Worm (Caenorhabditis elegans) whole organism, L4 larva: ENCODE measurements around the gene camt-1.

Source experiments
- F10B5.3 ChIP-seq: sonication (generic microtip); optimal IDR thresholded peaks from 2 replicates; lab custom pipeline; 2016; ENCODE audit warnings: mild to moderate bottlenecking, missing genetic modification characterization, missing compliant biosample characterization
- Y75B8A.6 ChIP-seq: fragments of 200-800 bp; sonication (Bioruptor generic); IDR thresholded peaks from 2 replicates; pipeline ENCODE4 v1.3.6; 2022; ENCODE audit warnings: missing genetic modification reagents, missing genetic modification characterization, missing compliant biosample characterization
- ZK546.5 ChIP-seq, 2 experiments: sonication (generic microtip); optimal IDR thresholded peaks; 2 replicates each; lab custom pipeline; 2017; ENCODE audit warnings: missing biosample characterization in 2 of 2, missing genetic modification characterization in 2 of 2
- aha-1 ChIP-seq: fragments of 150-350 bp; peaks from one replicate; lab custom pipeline; 2014; ENCODE audit warnings: missing biosample characterization, missing genetic modification characterization
- aly-2 ChIP-seq: sonication (generic microtip); optimal IDR thresholded peaks from 2 replicates; lab custom pipeline; 2018; ENCODE audit warnings: missing biosample characterization, missing genetic modification characterization
- arid-1 ChIP-seq: fragments of 200-800 bp; sonication (Bioruptor generic); conservative IDR thresholded peaks from 2 replicates; pipeline ENCODE4 v1.3.6; 2022; ENCODE audit warnings: missing genetic modification reagents, missing genetic modification characterization, missing compliant biosample characterization
- ctbp-1 ChIP-seq: fragments of 200-800 bp; sonication (Bioruptor generic); IDR thresholded peaks from 2 replicates; pipeline ENCODE4 v1.3.6; 2022; ENCODE audit warnings: missing genetic modification reagents, missing genetic modification characterization, missing compliant biosample characterization
- dmd-9 ChIP-seq: fragments of 200-800 bp; sonication (Bioruptor generic); IDR thresholded peaks from 2 replicates; pipeline ENCODE4 v1.3.6; 2022; ENCODE audit warnings: missing genetic modification reagents, missing genetic modification characterization, missing compliant biosample characterization
- dpl-1 ChIP-seq: fragments of 150-350 bp; optimal IDR thresholded peaks from 2 replicates; lab custom pipeline; 2014; ENCODE audit warnings: missing biosample characterization, missing genetic modification reagents, missing genetic modification characterization
- egl-27 ChIP-seq: sonication (generic microtip); optimal IDR thresholded peaks from 3 replicates; lab custom pipeline; 2017; ENCODE audit warnings: missing biosample characterization, missing genetic modification reagents, missing genetic modification characterization
- fkh-10 ChIP-seq: fragments of 150-350 bp; optimal IDR thresholded peaks from 2 replicates; lab custom pipeline; 2014; ENCODE audit warnings: missing biosample characterization, missing genetic modification reagents, missing genetic modification characterization
- hif-1 ChIP-seq, 2 experiments: sonication (generic microtip); optimal IDR thresholded peaks; 2 replicates each; lab custom pipeline; 2016 to 2017; ENCODE audit warnings: missing compliant biosample characterization in 2 of 2, missing genetic modification characterization in 2 of 2, missing genetic modification reagents in 2 of 2, missing genotype in 2 of 2, mild to moderate bottlenecking in 1 of 2
- hlh-11 ChIP-seq: fragments of 200-800 bp; sonication (Bioruptor generic); optimal IDR thresholded peaks from 2 replicates; lab custom pipeline; 2018; ENCODE audit warnings: mild to moderate bottlenecking, missing genetic modification characterization, missing compliant biosample characterization
- hlh-30 ChIP-seq: sonication (generic microtip); optimal IDR thresholded peaks from 2 replicates; lab custom pipeline; 2017; ENCODE audit warnings: antibody characterized with exemption, mild to moderate bottlenecking, missing genetic modification characterization, missing compliant biosample characterization; ENCODE audit not compliant: insufficient read depth
- hmg-1.1 ChIP-seq: fragments of 200-800 bp; sonication (Bioruptor generic); IDR thresholded peaks from 2 replicates; pipeline ENCODE4 v1.3.6; 2022; ENCODE audit warnings: missing genetic modification reagents, missing genetic modification characterization, missing compliant biosample characterization
- lim-7 ChIP-seq: fragments of 200-800 bp; sonication (Bioruptor generic); IDR thresholded peaks from 2 replicates; pipeline ENCODE4 v1.3.6; 2022; ENCODE audit warnings: missing genetic modification characterization, missing compliant biosample characterization
- lin-38 ChIP-seq: fragments of 200-800 bp; sonication (Bioruptor generic); IDR thresholded peaks from 2 replicates; pipeline ENCODE4 v1.3.6; 2022; ENCODE audit warnings: missing genetic modification reagents, missing genetic modification characterization, missing compliant biosample characterization
- lin-39 ChIP-seq: fragments of 150-350 bp; optimal IDR thresholded peaks from 2 replicates; lab custom pipeline; 2014; ENCODE audit warnings: missing biosample characterization, missing genetic modification reagents, missing genetic modification characterization
- lsy-2 ChIP-seq, 2 experiments: fragments of 150-350 bp in 1 of 2; sonication (generic microtip) in 1 of 2; optimal IDR thresholded peaks; 2 replicates each; lab custom pipeline; 2014 to 2017; ENCODE audit warnings: missing biosample characterization in 2 of 2, missing genetic modification characterization in 2 of 2
- madf-5 ChIP-seq, 2 experiments: fragments of 200-800 bp; sonication (Bioruptor generic); IDR thresholded peaks; 2 replicates each; pipeline ENCODE4 v1.3.6; 2022; ENCODE audit warnings: missing compliant biosample characterization in 2 of 2, missing genetic modification characterization in 2 of 2
- mdl-1 ChIP-seq, 2 experiments: fragments of 150-350 bp in 1 of 2; sonication (generic microtip) in 1 of 2; optimal IDR thresholded peaks; 2 replicates each; lab custom pipeline; 2014 to 2017; ENCODE audit warnings: missing biosample characterization in 2 of 2, missing genetic modification characterization in 2 of 2
- mep-1 ChIP-seq: fragments of 150-350 bp; sonication (generic microtip); optimal IDR thresholded peaks from 3 replicates; lab custom pipeline; 2014; ENCODE audit warnings: missing biosample characterization, missing genetic modification characterization
- nhr-102 ChIP-seq: sonication (generic microtip); optimal IDR thresholded peaks from 2 replicates; lab custom pipeline; 2016; ENCODE audit warnings: mild to moderate bottlenecking, missing genetic modification characterization, moderate library complexity, missing compliant biosample characterization
- nhr-237 ChIP-seq: sonication (generic microtip); optimal IDR thresholded peaks from 2 replicates; lab custom pipeline; 2017; ENCODE audit warnings: missing biosample characterization, missing genetic modification characterization
- nhr-28 ChIP-seq: fragments of 150-350 bp; optimal IDR thresholded peaks from 2 replicates; lab custom pipeline; 2014; ENCODE audit warnings: missing biosample characterization, missing genetic modification characterization
- nhr-76 ChIP-seq: fragments of 150-350 bp; optimal IDR thresholded peaks from 2 replicates; lab custom pipeline; 2014; ENCODE audit warnings: missing biosample characterization, missing genetic modification characterization
- php-3 ChIP-seq: fragments of 200-800 bp; sonication (Bioruptor generic); IDR thresholded peaks from 2 replicates; pipeline ENCODE4 v1.3.6; 2022; ENCODE audit warnings: missing genetic modification reagents, missing genetic modification characterization, missing compliant biosample characterization
- rbr-2 ChIP-seq: sonication (generic microtip); optimal IDR thresholded peaks from 2 replicates; lab custom pipeline; 2016; ENCODE audit warnings: missing genotype, missing genetic modification characterization, missing compliant biosample characterization
- set-16 ChIP-seq: fragments of 200-800 bp; sonication (Bioruptor generic); IDR thresholded peaks from 2 replicates; pipeline ENCODE4 v1.3.6; 2022; ENCODE audit warnings: missing genetic modification reagents, missing genetic modification characterization, missing compliant biosample characterization
- spr-1 ChIP-seq: sonication (generic microtip); optimal IDR thresholded peaks from 2 replicates; lab custom pipeline; 2016; ENCODE audit warnings: mild to moderate bottlenecking, missing genetic modification characterization, missing compliant biosample characterization
- unc-39 ChIP-seq: sonication (generic microtip); optimal IDR thresholded peaks from 2 replicates; lab custom pipeline; 2017; ENCODE audit warnings: missing biosample characterization, missing genetic modification characterization
- unc-62 ChIP-seq, 3 experiments: fragments of 150-350 bp in 1 of 3; sonication (generic microtip); optimal IDR thresholded peaks in 2 of 3; peaks in 1 of 3; 1 replicate in 1 of 3; 2 replicates in 2 of 3; lab custom pipeline; 2014 to 2017; ENCODE audit warnings: missing biosample characterization in 3 of 3, missing genetic modification characterization in 3 of 3, missing genetic modification reagents in 3 of 3, missing genotype in 1 of 3
- zag-1 ChIP-seq: fragments of 150-350 bp; optimal IDR thresholded peaks from 2 replicates; lab custom pipeline; 2014; ENCODE audit warnings: missing biosample characterization, missing genetic modification characterization
- zfp-2 ChIP-seq: sonication (generic microtip); optimal IDR thresholded peaks from 2 replicates; lab custom pipeline; 2016; ENCODE audit warnings: mild to moderate bottlenecking, missing genetic modification characterization, missing compliant biosample characterization
- zfp-3 ChIP-seq: fragments of 200-800 bp; sonication (Bioruptor generic); conservative IDR thresholded peaks from 2 replicates; pipeline ENCODE4 v1.3.6; 2022; ENCODE audit warnings: missing genetic modification reagents, missing genetic modification characterization, missing compliant biosample characterization
- zip-2 ChIP-seq: fragments of 150-350 bp; optimal IDR thresholded peaks from 2 replicates; lab custom pipeline; 2014; ENCODE audit warnings: missing biosample characterization, missing genetic modification characterization
- ztf-11 ChIP-seq: fragments of 150-350 bp; optimal IDR thresholded peaks from 2 replicates; lab custom pipeline; 2014; ENCODE audit warnings: missing biosample characterization, missing genetic modification characterization

Gene camt-1

DNA sequence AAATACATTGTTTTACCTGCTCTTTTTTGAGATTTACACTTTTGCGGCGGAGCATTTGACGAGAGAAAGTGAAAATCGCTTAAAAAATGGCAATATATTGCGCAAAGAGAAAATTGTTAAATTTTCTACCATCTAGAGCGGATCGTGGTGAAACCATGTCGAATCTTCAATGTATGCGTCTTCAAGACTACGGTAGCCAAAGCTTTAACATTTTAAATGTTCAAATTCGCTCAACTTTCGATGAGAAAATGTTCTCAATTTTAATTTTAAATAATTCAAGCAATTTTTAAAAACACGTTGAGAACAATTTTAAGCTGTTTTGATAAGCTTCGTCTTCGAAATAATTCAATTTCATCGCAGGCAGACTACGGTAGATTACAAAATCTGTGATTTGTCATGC is 44.6 kb downstream of the camt-1 start:
- TF ChIP-seq ZK546.5 (tag; optimal IDR thresholded peaks at IDR 0.05; lab: Kevin White, UChicago): no peak
- TF ChIP-seq madf-5 (GFP tag; IDR thresholded peaks at IDR 0.05; lab: Robert Waterston, UW): no peak
- TF ChIP-seq nhr-237: no peak
- TF ChIP-seq hmg-1.1 (GFP tag; lab: Robert Waterston, UW): no peak
- no peak for TF ChIP-seq egl-27 (tag; lab: Kevin White, UChicago)

DNA sequence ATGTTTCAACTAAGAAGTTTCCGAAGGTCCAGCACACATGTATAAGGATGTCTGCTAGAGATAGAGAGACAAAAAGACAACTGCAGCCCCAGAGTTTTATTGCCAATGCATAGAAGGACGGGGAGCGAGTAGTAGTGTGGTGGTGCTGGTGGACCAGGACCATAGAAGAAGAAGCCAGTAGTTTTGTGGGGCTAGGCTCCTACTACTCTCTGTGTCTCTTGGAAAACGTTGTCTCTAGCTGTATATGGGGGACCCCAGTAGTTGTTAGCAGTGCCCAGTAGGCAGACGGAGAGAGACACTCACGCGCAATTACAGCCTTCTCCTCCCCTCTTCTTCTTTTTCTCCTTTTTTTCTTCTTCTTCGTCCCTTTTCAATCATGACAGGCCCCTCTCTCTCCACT is 48.9 kb downstream of the camt-1 start:
- TF ChIP-seq hlh-30 (peak; percentile 25), unc-39 (tag; lab: Kevin White, UChicago) (no peak), rbr-2 (tag; lab: Kevin White, UChicago) (peak; percentile 56), aha-1 (tag; lab: Kevin White, UChicago) (peak; percentile 84), php-3 (no peak), mdl-1 (tag; optimal IDR thresholded peaks at IDR 0.05; lab: Kevin White, UChicago) (peak in 1 of 2 experiments; percentile 10), dpl-1 (GFP tag; lab: Kevin White, UChicago) (no peak), lin-39 (no peak), zip-2 (tag; lab: Kevin White, UChicago) (no peak), hlh-11 (tag; lab: Kevin White, UChicago) (peak; percentile 11), F10B5.3 (no peak), spr-1 (tag; lab: Kevin White, UChicago) (no peak), nhr-102 (tag; lab: Kevin White, UChicago) (no peak), nhr-237 (no peak), fkh-10 (GFP tag; lab: Kevin White, UChicago) (peak; percentile 72), mep-1 (tag; lab: Kevin White, UChicago) (peak; percentile 21), unc-62 (GFP tag; optimal IDR thresholded peaks at IDR 0.05 in 1 of 2; lab: Kevin White, UChicago) (peak in 1 of 2 experiments; percentile 32), unc-62 (tag; optimal IDR thresholded peaks at IDR 0.05; lab: Kevin White, UChicago) (no peak), ctbp-1 (0 out of 2 replicates have a peak, but pooled peaks have one; percentile 21), hmg-1.1 (GFP tag; lab: Robert Waterston, UW) (peak; percentile 86), lsy-2 (tag; optimal IDR thresholded peaks at IDR 0.05; lab: Kevin White, UChicago) (peak; percentile 17 to 49), aly-2 (no peak), lin-38 (GFP tag; lab: Robert Waterston, UW) (0 out of 2 replicates have a peak, but pooled peaks have one; percentile 28), lim-7 (GFP tag; lab: Robert Waterston, UW) (no peak), set-16 (peak; percentile 52; the same call in 1 of the 2 replicates)

DNA sequence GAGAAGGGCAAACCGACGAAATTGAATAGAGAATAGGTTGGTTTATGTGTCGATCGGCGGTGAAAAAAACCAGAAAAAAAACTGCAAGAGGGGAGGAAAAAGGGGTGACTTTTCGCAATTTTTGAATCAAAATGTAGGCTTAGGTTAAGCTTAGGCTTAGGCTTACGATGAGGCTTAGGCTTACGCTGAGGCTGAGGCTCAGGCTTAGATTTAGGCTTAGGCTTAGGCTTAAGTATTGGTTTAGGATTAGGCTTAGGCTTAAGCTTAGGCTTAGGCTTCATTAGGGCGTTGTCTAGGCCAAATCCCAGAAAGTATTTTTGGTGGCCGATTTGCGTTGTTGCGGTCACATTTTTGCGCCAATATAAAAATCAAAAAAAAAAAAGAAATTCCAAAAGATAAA is 50.1 kb downstream of the camt-1 start:
- TF ChIP-seq Y75B8A.6 (GFP tag; lab: Robert Waterston, UW) (no peak), dpl-1 (GFP tag; lab: Kevin White, UChicago) (no peak), ZK546.5 (tag; optimal IDR thresholded peaks at IDR 0.05; lab: Kevin White, UChicago) (no peak), arid-1 (no peak), nhr-102 (tag; lab: Kevin White, UChicago) (no peak), dmd-9 (no peak), ztf-11 (tag; lab: Kevin White, UChicago) (no peak), nhr-28 (tag; lab: Kevin White, UChicago) (no peak), zag-1 (tag; lab: Kevin White, UChicago) (no peak), lsy-2 (tag; optimal IDR thresholded peaks at IDR 0.05; lab: Kevin White, UChicago) (no peak), ctbp-1 (no peak), zfp-3 (GFP tag; lab: Robert Waterston, UW) (no peak), unc-39 (tag; lab: Kevin White, UChicago) (no peak), nhr-76 (tag; lab: Kevin White, UChicago) (no peak), zfp-2 (no peak)

DNA sequence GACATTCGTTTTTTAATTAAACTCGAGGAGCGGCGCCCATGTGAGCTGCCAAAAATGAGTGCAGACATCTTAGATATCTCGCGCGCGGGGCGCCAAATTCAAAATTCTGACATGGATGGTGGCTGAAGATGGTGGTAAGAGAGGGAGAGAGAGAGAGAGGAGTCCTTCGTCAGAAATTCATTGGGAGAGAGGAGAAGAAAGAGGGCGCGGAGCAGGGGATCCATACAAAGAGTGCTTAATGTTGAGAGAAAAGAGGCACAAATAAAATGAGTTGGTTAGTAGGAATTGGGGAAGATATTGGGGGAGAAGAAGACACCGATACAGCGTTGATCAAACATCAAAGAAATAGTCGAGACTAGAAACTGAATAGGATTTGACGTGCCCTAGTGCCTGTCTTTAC is 51.5 kb downstream of the camt-1 start:
- TF ChIP-seq dpl-1 (GFP tag; lab: Kevin White, UChicago) (peak; percentile 16), hif-1 (tag; optimal IDR thresholded peaks at IDR 0.05; lab: Kevin White, UChicago) (no peak), ctbp-1 (no peak), set-16 (0 out of 2 replicates have a peak, but pooled peaks have one; percentile 20)
